Worm (Caenorhabditis elegans) whole organism, L3 larva: ENCODE measurements around the gene C09G9.3.

ENCODE experiments used
- ama-1 ChIP-seq: fragments of 150-350 bp; optimal IDR thresholded peaks from 2 replicates; lab custom pipeline; 2018
- ceh-16 ChIP-seq: sonication (generic microtip); optimal IDR thresholded peaks from 2 replicates; lab custom pipeline; 2017; ENCODE audit warnings: missing biosample characterization, missing genetic modification characterization
- egl-27 ChIP-seq: sonication (generic microtip); optimal IDR thresholded peaks from 4 replicates; lab custom pipeline; 2017; ENCODE audit warnings: missing biosample characterization, missing genetic modification reagents, missing genetic modification characterization
- elt-3 ChIP-seq, 3 experiments: fragments of 150-350 bp in 1 of 3; sonication (generic microtip) in 2 of 3; optimal IDR thresholded peaks; 2 replicates in 2 of 3; 4 replicates in 1 of 3; lab custom pipeline; 2014 to 2017; ENCODE audit warnings: missing biosample characterization in 3 of 3, missing genetic modification characterization in 3 of 3
- lin-39 ChIP-seq: fragments of 150-350 bp; optimal IDR thresholded peaks from 2 replicates; lab custom pipeline; 2018; ENCODE audit warnings: missing biosample characterization, missing genetic modification reagents, missing genetic modification characterization
- nhr-11 ChIP-seq: fragments of 150-350 bp; optimal IDR thresholded peaks from 2 replicates; lab custom pipeline; 2014; ENCODE audit warnings: missing biosample characterization, missing genetic modification characterization
- nhr-12 ChIP-seq: fragments of 150-350 bp; optimal IDR thresholded peaks from 2 replicates; lab custom pipeline; 2014; ENCODE audit warnings: missing biosample characterization, missing genetic modification characterization
- nhr-76 ChIP-seq: fragments of 150-350 bp; sonication (generic microtip); optimal IDR thresholded peaks from 5 replicates; lab custom pipeline; 2014; ENCODE audit warnings: missing biosample characterization, missing genetic modification characterization
- skn-1 ChIP-seq: fragments of 150-350 bp; optimal IDR thresholded peaks from 2 replicates; lab custom pipeline; 2014; ENCODE audit warnings: missing biosample characterization, missing genetic modification characterization
- snpc-4 ChIP-seq: fragments of 150-350 bp; optimal IDR thresholded peaks from 2 replicates; lab custom pipeline; 2014; ENCODE audit warnings: missing biosample characterization, missing genetic modification characterization
- tbx-2 ChIP-seq: sonication (generic microtip); optimal IDR thresholded peaks from 2 replicates; lab custom pipeline; 2016; ENCODE audit warnings: mild to moderate bottlenecking, missing genetic modification characterization, missing compliant biosample characterization

ce11 chrIV:8886228-8886627 is 13.4 kb upstream of the C09G9.3 start, which contains the start of gene C09G9.5:
- TF ChIP-seq ceh-16 (tag; lab: Kevin White, UChicago) (no peak), nhr-12 (tag; lab: Kevin White, UChicago) (no peak), snpc-4 (tag; lab: Kevin White, UChicago) (no peak), nhr-11 (tag; lab: Kevin White, UChicago) (no peak), lin-39 (no peak), tbx-2 (tag; lab: Kevin White, UChicago) (no peak), egl-27 (no peak), nhr-76 (tag; lab: Kevin White, UChicago) (no peak), skn-1 (tag; lab: Kevin White, UChicago) (no peak), ama-1 (no peak), elt-3 (tag; optimal IDR thresholded peaks at IDR 0.05; lab: Kevin White, UChicago) (no peak)
